Fruit fly (Drosophila melanogaster): Measurements from ENCODE around the gene kst.

Gene kst

DNA sequence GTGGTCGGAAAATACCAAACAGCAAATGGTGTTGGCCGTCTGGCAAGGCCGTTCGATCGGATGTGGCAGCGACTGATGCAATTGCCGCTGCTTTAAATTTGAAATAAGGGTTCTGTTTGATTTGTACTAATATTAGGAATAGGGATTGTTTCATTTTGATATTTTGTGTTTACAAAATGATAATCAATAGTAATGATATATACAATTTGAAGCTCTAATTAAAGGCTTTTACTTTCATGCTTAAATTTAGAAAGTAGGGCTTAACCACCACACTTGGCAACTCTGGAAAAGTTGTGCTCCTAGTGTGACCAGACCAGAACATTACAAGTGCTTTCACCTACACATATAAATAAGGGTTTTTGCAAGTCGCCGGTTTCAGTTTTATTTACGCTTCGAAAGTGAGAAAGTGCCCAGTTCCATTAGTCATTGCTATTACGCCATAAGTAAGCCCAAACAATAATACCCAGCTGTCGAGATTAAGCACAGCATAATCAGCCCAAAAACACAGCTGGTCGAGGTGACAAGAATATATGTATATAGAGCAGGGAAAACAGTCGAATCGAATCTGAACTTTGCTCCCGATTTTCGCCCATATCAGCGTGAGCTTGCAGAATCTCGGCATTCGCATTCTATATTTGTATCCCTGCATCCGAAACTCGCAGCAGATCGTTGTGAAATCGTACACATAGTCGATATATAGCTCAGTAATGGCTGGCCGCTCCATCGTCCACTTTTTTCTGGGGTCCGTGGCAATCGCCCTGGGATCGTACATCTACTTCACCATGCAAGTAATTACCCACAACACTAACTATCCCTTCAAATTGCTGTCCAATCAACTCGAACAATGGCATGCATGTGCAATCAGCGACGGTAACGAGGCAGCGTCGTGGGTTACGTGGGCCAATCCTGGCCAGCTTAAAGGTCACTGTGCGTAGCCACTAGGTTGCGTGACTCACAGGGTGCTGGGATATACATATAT is 10.4 kb upstream of the kst start, which contains the start of gene Gtpx (continued):
- peak; percentile 62 for TF ChIP-seq CG2120 (GFP tag; optimal IDR thresholded peaks at IDR 0.05)
- no peak for TF ChIP-seq CTCF (GFP tag; optimal IDR thresholded peaks at IDR 0.05)
- no peak for TF ChIP-seq Eip74EF (GFP tag; optimal IDR thresholded peaks at IDR 0.05)
- no peak for TF ChIP-seq gt (GFP tag; IDR thresholded peaks at IDR 0.05)
- peak; percentile 21; the same call in 1 of the 3 replicates for TF ChIP-seq ci (GFP tag; IDR thresholded peaks at IDR 0.05)
- peak; percentile 37 for TF ChIP-seq Blimp-1 (GFP tag; optimal IDR thresholded peaks at IDR 0.05)
- TF ChIP-seq Fer2 (tag; optimal IDR thresholded peaks at IDR 0.05) = no peak
- TF ChIP-seq Hr78 (GFP tag; optimal IDR thresholded peaks at IDR 0.05) = peak in 1 of 2 experiments; percentile 57
- TF ChIP-seq CG2199 (GFP tag; IDR thresholded peaks at IDR 0.05) = no peak
- TF ChIP-seq Lhr (GFP tag; optimal IDR thresholded peaks at IDR 0.05) = peak; percentile 83
- TF ChIP-seq cad (GFP tag; optimal IDR thresholded peaks at IDR 0.05) = no peak
- peak; percentile 84 for TF ChIP-seq CG12659 (GFP tag; optimal IDR thresholded peaks at IDR 0.05)
- no peak for TF ChIP-seq salm (tag; optimal IDR thresholded peaks at IDR 0.05)
- no peak for TF ChIP-seq br (optimal IDR thresholded peaks at IDR 0.05)
- peak; percentile 86 for TF ChIP-seq Myb (GFP tag; optimal IDR thresholded peaks at IDR 0.05)
- TF ChIP-seq CG15269 (tag; optimal IDR thresholded peaks at IDR 0.05) = peak; percentile 26
- no peak for TF ChIP-seq CG16815 (GFP tag; optimal IDR thresholded peaks at IDR 0.05)
- TF ChIP-seq pzg (GFP tag; optimal IDR thresholded peaks at IDR 0.05) = peak; percentile 83
- no peak for TF ChIP-seq hth (optimal IDR thresholded peaks at IDR 0.05)
- TF ChIP-seq Sox100B (GFP tag; optimal IDR thresholded peaks at IDR 0.05) = no peak
- no peak for TF ChIP-seq sim (GFP tag; IDR thresholded peaks at IDR 0.05)
- TF ChIP-seq Sry-β (GFP tag; optimal IDR thresholded peaks at IDR 0.05) = no peak
- no peak for TF ChIP-seq so (GFP tag; IDR thresholded peaks at IDR 0.05)
- TF ChIP-seq Dp (GFP tag; optimal IDR thresholded peaks at IDR 0.05) = peak; percentile 80
- peak; percentile 26 for TF ChIP-seq CG9727 (GFP tag; optimal IDR thresholded peaks at IDR 0.05)
- peak; percentile 69 for TF ChIP-seq CG9932 (GFP tag; IDR thresholded peaks at IDR 0.05)
- TF ChIP-seq CG8924 (tag; optimal IDR thresholded peaks at IDR 0.05) = peak; percentile 6
- peak; percentile 65 for TF ChIP-seq CG9817 (tag; optimal IDR thresholded peaks at IDR 0.05)
- no peak for TF ChIP-seq CG5180 (GFP tag; optimal IDR thresholded peaks at IDR 0.05)
- no peak for TF ChIP-seq tna (GFP tag; IDR thresholded peaks at IDR 0.05; ENCODE audit: partially characterized antibody)
- no peak for TF ChIP-seq fru (optimal IDR thresholded peaks at IDR 0.05)
- peak; percentile 26 for TF ChIP-seq Sry-δ (GFP tag; optimal IDR thresholded peaks at IDR 0.05)
- TF ChIP-seq ERR (GFP tag; optimal IDR thresholded peaks at IDR 0.05) = no peak
- TF ChIP-seq CG42726 (GFP tag; IDR thresholded peaks at IDR 0.05; ENCODE audit: partially characterized antibody) = no peak
- TF ChIP-seq dmrt11E (tag; optimal IDR thresholded peaks at IDR 0.05) = peak; percentile 8
- no peak for TF ChIP-seq wor (GFP tag; IDR thresholded peaks at IDR 0.05)
- TF ChIP-seq lmd (GFP tag; IDR thresholded peaks at IDR 0.05) = peak; percentile 20; the same call in 1 of the 2 replicates
- no peak for TF ChIP-seq D (optimal IDR thresholded peaks at IDR 0.05)
- TF ChIP-seq D (GFP tag; optimal IDR thresholded peaks at IDR 0.05) = no peak
- peak; percentile 65 for TF ChIP-seq CG14710 (tag; optimal IDR thresholded peaks at IDR 0.05)
- TF ChIP-seq CG8290 (GFP tag; optimal IDR thresholded peaks at IDR 0.05) = no peak
- TF ChIP-seq CG8290 (tag; optimal IDR thresholded peaks at IDR 0.05) = peak in 1 of 2 experiments; percentile 38
- peak; percentile 69 for TF ChIP-seq BEAF-32 (GFP tag; optimal IDR thresholded peaks at IDR 0.05)
- no peak for TF ChIP-seq CkIIα-i1 (GFP tag; IDR thresholded peaks at IDR 0.05)
- no peak for TF ChIP-seq slou (GFP tag; optimal IDR thresholded peaks at IDR 0.05)
- no peak for TF ChIP-seq CG3726 (GFP tag; IDR thresholded peaks at IDR 0.05)
- no peak for TF ChIP-seq scrt (GFP tag; optimal IDR thresholded peaks at IDR 0.05)
- no peak for TF ChIP-seq pita (GFP tag; optimal IDR thresholded peaks at IDR 0.05)
- TF ChIP-seq CG2116 (GFP tag; optimal IDR thresholded peaks at IDR 0.05) = peak; percentile 48
- no peak for TF ChIP-seq yki (optimal IDR thresholded peaks at IDR 0.05)
